Worm (Caenorhabditis elegans) whole organism, L4 larva: ENCODE data around the gene Y66A7A.7.
A peak's percentile ranks its signal among the peaks of the same experiment; 100 is the strongest.

Experiments used
- F10B5.3 ChIP-seq: sonication (generic microtip); optimal IDR thresholded peaks from 2 replicates; lab custom pipeline; 2016; ENCODE audit warnings: mild to moderate bottlenecking, missing genetic modification characterization, missing compliant biosample characterization
- R02D3.7 ChIP-seq: fragments of 150-350 bp; sonication (generic microtip); optimal IDR thresholded peaks from 3 replicates; lab custom pipeline; 2014; ENCODE audit warnings: missing biosample characterization, missing genetic modification characterization
- Y5F2A.4 ChIP-seq: fragments of 200-800 bp; sonication (Bioruptor generic); optimal IDR thresholded peaks from 2 replicates; lab custom pipeline; 2018; ENCODE audit warnings: mild to moderate bottlenecking, missing genetic modification characterization, missing compliant biosample characterization
- Y75B8A.6 ChIP-seq: fragments of 200-800 bp; sonication (Bioruptor generic); IDR thresholded peaks from 2 replicates; pipeline ENCODE4 v1.3.6; 2022; ENCODE audit warnings: missing genetic modification reagents, missing genetic modification characterization, missing compliant biosample characterization
- ZK337.2 ChIP-seq: fragments of 200-800 bp; sonication (Bioruptor generic); IDR thresholded peaks from 2 replicates; pipeline ENCODE4 v1.3.6; 2022; ENCODE audit warnings: missing genetic modification reagents, missing genetic modification characterization, missing compliant biosample characterization
- ama-1 ChIP-seq: fragments of 150-350 bp; optimal IDR thresholded peaks from 2 replicates; lab custom pipeline; 2014; ENCODE audit warnings: inconsistent platforms, mixed read lengths
- ceh-28 ChIP-seq: fragments of 150-350 bp; optimal IDR thresholded peaks from 2 replicates; lab custom pipeline; 2014; ENCODE audit warnings: missing biosample characterization, missing genetic modification reagents, missing genetic modification characterization
- ceh-44 ChIP-seq: fragments of 200-800 bp; sonication (Bioruptor generic); IDR thresholded peaks from 2 replicates; pipeline ENCODE4 v1.3.6; 2022; ENCODE audit warnings: missing genetic modification reagents, missing genetic modification characterization, missing compliant biosample characterization
- ctbp-1 ChIP-seq: fragments of 200-800 bp; sonication (Bioruptor generic); IDR thresholded peaks from 2 replicates; pipeline ENCODE4 v1.3.6; 2022; ENCODE audit warnings: missing genetic modification reagents, missing genetic modification characterization, missing compliant biosample characterization
- daf-8 ChIP-seq: fragments of 200-800 bp; sonication (Bioruptor generic); IDR thresholded peaks from 2 replicates; pipeline ENCODE4 v1.3.6; 2022; ENCODE audit warnings: missing genetic modification characterization, missing compliant biosample characterization
- dmd-6 ChIP-seq: fragments of 200-800 bp; sonication (Bioruptor generic); IDR thresholded peaks from 2 replicates; pipeline ENCODE4 v1.3.6; 2022; ENCODE audit warnings: missing genetic modification reagents, missing genetic modification characterization, missing compliant biosample characterization
- dmd-8 ChIP-seq: fragments of 200-800 bp; sonication (Bioruptor generic); IDR thresholded peaks from 2 replicates; pipeline ENCODE4 v1.3.6; 2022; ENCODE audit warnings: missing genetic modification characterization, missing compliant biosample characterization
- dmd-9 ChIP-seq: fragments of 200-800 bp; sonication (Bioruptor generic); IDR thresholded peaks from 2 replicates; pipeline ENCODE4 v1.3.6; 2022; ENCODE audit warnings: missing genetic modification reagents, missing genetic modification characterization, missing compliant biosample characterization
- dve-1 ChIP-seq: sonication (generic microtip); optimal IDR thresholded peaks from 2 replicates; lab custom pipeline; 2017; ENCODE audit warnings: antibody characterized with exemption, mild to moderate bottlenecking, missing genetic modification characterization, missing compliant biosample characterization; ENCODE audit not compliant: insufficient read depth
- egl-27 ChIP-seq: sonication (generic microtip); optimal IDR thresholded peaks from 3 replicates; lab custom pipeline; 2017; ENCODE audit warnings: missing biosample characterization, missing genetic modification reagents, missing genetic modification characterization
- egl-43 ChIP-seq: fragments of 200-800 bp; sonication (Bioruptor generic); IDR thresholded peaks from 2 replicates; pipeline ENCODE4 v1.3.6; 2022; ENCODE audit warnings: missing genetic modification reagents, missing genetic modification characterization, missing compliant biosample characterization
- fos-1 ChIP-seq: fragments of 150-350 bp; optimal IDR thresholded peaks from 2 replicates; lab custom pipeline; 2014; ENCODE audit warnings: missing biosample characterization, missing genetic modification characterization
- gei-8 ChIP-seq: fragments of 200-800 bp; sonication (Bioruptor generic); optimal IDR thresholded peaks from 2 replicates; lab custom pipeline; 2018; ENCODE audit warnings: mild to moderate bottlenecking, missing genetic modification characterization, missing compliant biosample characterization
- hlh-11 ChIP-seq: fragments of 200-800 bp; sonication (Bioruptor generic); optimal IDR thresholded peaks from 2 replicates; lab custom pipeline; 2018; ENCODE audit warnings: mild to moderate bottlenecking, missing genetic modification characterization, missing compliant biosample characterization
- lim-7 ChIP-seq: fragments of 200-800 bp; sonication (Bioruptor generic); IDR thresholded peaks from 2 replicates; pipeline ENCODE4 v1.3.6; 2022; ENCODE audit warnings: missing genetic modification characterization, missing compliant biosample characterization
- lin-13 ChIP-seq: fragments of 150-350 bp; optimal IDR thresholded peaks from 2 replicates; lab custom pipeline; 2014; ENCODE audit warnings: missing biosample characterization, missing genetic modification reagents, missing genetic modification characterization
- lin-15B ChIP-seq: fragments of 150-350 bp; sonication (generic microtip); optimal IDR thresholded peaks from 3 replicates; lab custom pipeline; 2014; ENCODE audit warnings: missing biosample characterization, missing genetic modification characterization
- lin-29 ChIP-seq: fragments of 200-800 bp; sonication (Bioruptor generic); IDR thresholded peaks from 2 replicates; pipeline ENCODE4 v1.3.6; 2022; ENCODE audit warnings: missing genetic modification reagents, missing genetic modification characterization, missing compliant biosample characterization
- lin-38 ChIP-seq: fragments of 200-800 bp; sonication (Bioruptor generic); IDR thresholded peaks from 2 replicates; pipeline ENCODE4 v1.3.6; 2022; ENCODE audit warnings: missing genetic modification reagents, missing genetic modification characterization, missing compliant biosample characterization
- lin-39 ChIP-seq: fragments of 150-350 bp; optimal IDR thresholded peaks from 2 replicates; lab custom pipeline; 2014; ENCODE audit warnings: missing biosample characterization, missing genetic modification reagents, missing genetic modification characterization
- lir-3 ChIP-seq: sonication (generic microtip); optimal IDR thresholded peaks from 2 replicates; lab custom pipeline; 2016; ENCODE audit warnings: mild to moderate bottlenecking, missing genetic modification characterization, missing compliant biosample characterization
- lsy-2 ChIP-seq, 2 experiments: fragments of 150-350 bp in 1 of 2; sonication (generic microtip) in 1 of 2; optimal IDR thresholded peaks; 2 replicates each; lab custom pipeline; 2014 to 2017; ENCODE audit warnings: missing biosample characterization in 2 of 2, missing genetic modification characterization in 2 of 2
- madf-5 ChIP-seq, 2 experiments: fragments of 200-800 bp; sonication (Bioruptor generic); IDR thresholded peaks; 2 replicates each; pipeline ENCODE4 v1.3.6; 2022; ENCODE audit warnings: missing compliant biosample characterization in 2 of 2, missing genetic modification characterization in 2 of 2
- mdl-1 ChIP-seq, 2 experiments: fragments of 150-350 bp in 1 of 2; sonication (generic microtip) in 1 of 2; optimal IDR thresholded peaks; 2 replicates each; lab custom pipeline; 2014 to 2017; ENCODE audit warnings: missing biosample characterization in 2 of 2, missing genetic modification characterization in 2 of 2
- mxl-3 ChIP-seq: fragments of 200-800 bp; sonication (Bioruptor generic); optimal IDR thresholded peaks from 2 replicates; lab custom pipeline; 2018; ENCODE audit warnings: mild to moderate bottlenecking, missing genetic modification characterization, missing compliant biosample characterization
- nhr-10 ChIP-seq: fragments of 150-350 bp; optimal IDR thresholded peaks from 2 replicates; lab custom pipeline; 2014; ENCODE audit warnings: missing biosample characterization, missing genetic modification characterization
- nhr-41 ChIP-seq: fragments of 200-800 bp; sonication (Bioruptor generic); IDR thresholded peaks from 2 replicates; pipeline ENCODE4 v1.3.6; 2022; ENCODE audit warnings: missing genetic modification reagents, missing genetic modification characterization, missing compliant biosample characterization
- nhr-42 ChIP-seq: fragments of 200-800 bp; sonication (Bioruptor generic); IDR thresholded peaks from 2 replicates; pipeline ENCODE4 v1.3.6; 2022; ENCODE audit warnings: missing genetic modification characterization, missing compliant biosample characterization
- nhr-76 ChIP-seq: fragments of 150-350 bp; optimal IDR thresholded peaks from 2 replicates; lab custom pipeline; 2014; ENCODE audit warnings: missing biosample characterization, missing genetic modification characterization
- snpc-1.2 ChIP-seq: fragments of 200-800 bp; sonication (Bioruptor generic); IDR thresholded peaks from 2 replicates; pipeline ENCODE4 v1.3.6; 2022; ENCODE audit warnings: missing genetic modification reagents, missing genetic modification characterization, missing compliant biosample characterization
- snpc-4 ChIP-seq: fragments of 150-350 bp; optimal IDR thresholded peaks from 2 replicates; lab custom pipeline; 2014; ENCODE audit warnings: missing biosample characterization, missing genetic modification characterization
- spr-1 ChIP-seq: sonication (generic microtip); optimal IDR thresholded peaks from 2 replicates; lab custom pipeline; 2016; ENCODE audit warnings: mild to moderate bottlenecking, missing genetic modification characterization, missing compliant biosample characterization
- tra-1 ChIP-seq: fragments of 200-800 bp; sonication (Bioruptor generic); IDR thresholded peaks from 2 replicates; pipeline ENCODE4 v1.3.6; 2022; ENCODE audit warnings: missing genetic modification reagents, missing genetic modification characterization, missing compliant biosample characterization
- vab-7 ChIP-seq: fragments of 200-800 bp; sonication (Bioruptor generic); IDR thresholded peaks from 2 replicates; pipeline ENCODE4 v1.3.6; 2022; ENCODE audit warnings: missing genetic modification reagents, missing genetic modification characterization, missing compliant biosample characterization
- zfp-2 ChIP-seq: sonication (generic microtip); optimal IDR thresholded peaks from 2 replicates; lab custom pipeline; 2016; ENCODE audit warnings: mild to moderate bottlenecking, missing genetic modification characterization, missing compliant biosample characterization
- zfp-3 ChIP-seq: fragments of 200-800 bp; sonication (Bioruptor generic); conservative IDR thresholded peaks from 2 replicates; pipeline ENCODE4 v1.3.6; 2022; ENCODE audit warnings: missing genetic modification reagents, missing genetic modification characterization, missing compliant biosample characterization
- zip-2 ChIP-seq: fragments of 150-350 bp; optimal IDR thresholded peaks from 2 replicates; lab custom pipeline; 2014; ENCODE audit warnings: missing biosample characterization, missing genetic modification characterization
- ztf-11 ChIP-seq: fragments of 150-350 bp; optimal IDR thresholded peaks from 2 replicates; lab custom pipeline; 2014; ENCODE audit warnings: missing biosample characterization, missing genetic modification characterization
- ztf-7 ChIP-seq: fragments of 150-350 bp; optimal IDR thresholded peaks from 2 replicates; lab custom pipeline; 2014; ENCODE audit warnings: missing biosample characterization, missing genetic modification characterization

Y66A7A.7 gene

DNA sequence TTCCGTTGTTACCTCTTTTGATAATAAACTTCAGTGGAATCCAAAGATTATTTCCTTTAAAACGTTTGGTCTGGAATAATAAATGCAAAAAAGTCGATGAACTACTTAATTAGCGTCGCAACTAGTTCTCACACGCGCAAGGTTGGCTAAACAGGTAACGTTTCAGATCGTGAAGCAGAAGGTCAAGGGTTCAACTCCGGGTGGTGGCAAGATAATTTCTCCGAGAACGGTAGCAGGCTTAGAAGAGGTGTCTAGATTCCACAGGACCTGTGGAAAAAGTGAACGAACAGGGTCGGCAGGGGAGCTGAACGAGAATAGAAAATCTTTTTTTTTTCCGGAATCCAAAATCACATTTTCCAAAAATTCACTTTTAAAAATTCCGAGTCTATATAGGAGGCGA, 20.3 kb downstream of the Y66A7A.7 start:
- 0 out of 2 replicates have a peak, but pooled peaks have one; percentile 32 for TF ChIP-seq ctbp-1
- 0 out of 2 replicates have a peak, but pooled peaks have one; percentile 9 for TF ChIP-seq tra-1 (GFP tag; lab: Robert Waterston, UW)
- TF ChIP-seq lim-7, result 0 out of 2 replicates have a peak, but pooled peaks have one; percentile 45
- 0 out of 2 replicates have a peak, but pooled peaks have one; percentile 24 for TF ChIP-seq snpc-1.2 (GFP tag; lab: Robert Waterston, UW)
- TF ChIP-seq lin-38 (GFP tag; lab: Robert Waterston, UW), result peak; percentile 62
- 0 out of 2 replicates have a peak, but pooled peaks have one; percentile 53 for TF ChIP-seq dmd-8 (GFP tag; lab: Robert Waterston, UW)
- peak; percentile 56; the same call in 1 of the 2 replicates for TF ChIP-seq egl-43 (GFP tag; lab: Robert Waterston, UW)
- TF ChIP-seq, all 104 proteins: peak for 7; not testable (repeated sequence) for 97

DNA sequence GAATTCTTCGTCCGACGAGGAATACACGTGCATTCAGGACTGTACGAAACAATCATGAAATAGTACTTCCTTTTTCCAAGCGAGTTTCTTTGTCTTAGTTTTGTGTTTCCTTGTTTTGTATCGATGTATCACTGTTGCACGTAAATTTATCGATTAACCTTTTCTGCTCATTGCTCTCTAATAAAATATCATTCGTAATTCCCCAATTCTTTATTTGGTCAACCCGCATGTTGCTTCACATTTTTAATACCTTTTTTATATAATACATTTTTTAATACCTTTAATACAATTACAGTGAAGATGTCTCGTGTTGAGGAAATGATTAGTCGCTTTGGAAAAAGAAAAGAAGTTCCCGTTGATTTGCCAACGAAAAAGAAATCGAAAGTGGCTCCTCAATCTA, 21.4 kb downstream of the Y66A7A.7 start, which contains the start of gene Y66D12A.1:
TSS of gene Y66D12A.1 (plus strand) at position 301 of the 400 bp plus-strand sequence.
- TF ChIP-seq ZK337.2, result no peak
- no peak for TF ChIP-seq nhr-10
- no peak for TF ChIP-seq dmd-9
- no peak for TF ChIP-seq dve-1 (tag; lab: Kevin White, UChicago)
- TF ChIP-seq nhr-76 (tag; lab: Kevin White, UChicago), result no peak
- TF ChIP-seq lir-3, result no peak
- no peak for TF ChIP-seq spr-1 (tag; lab: Kevin White, UChicago)
- TF ChIP-seq lin-39, result no peak
- no peak for TF ChIP-seq nhr-41 (GFP tag; lab: Robert Waterston, UW)
- no peak for TF ChIP-seq lin-29
- no peak for TF ChIP-seq vab-7 (GFP tag; lab: Robert Waterston, UW)
- no peak for TF ChIP-seq egl-27 (tag; lab: Kevin White, UChicago)
- TF ChIP-seq lsy-2 (tag; optimal IDR thresholded peaks at IDR 0.05; lab: Kevin White, UChicago), result no peak
- TF ChIP-seq fos-1 (tag; lab: Kevin White, UChicago), result no peak
- TF ChIP-seq ceh-28, result no peak
- TF ChIP-seq snpc-4 (tag; lab: Kevin White, UChicago), result no peak
- TF ChIP-seq madf-5 (GFP tag; IDR thresholded peaks at IDR 0.05; lab: Robert Waterston, UW), result no peak
- TF ChIP-seq zip-2 (tag; lab: Kevin White, UChicago), result no peak
- no peak for TF ChIP-seq ztf-11 (tag; lab: Kevin White, UChicago)

DNA sequence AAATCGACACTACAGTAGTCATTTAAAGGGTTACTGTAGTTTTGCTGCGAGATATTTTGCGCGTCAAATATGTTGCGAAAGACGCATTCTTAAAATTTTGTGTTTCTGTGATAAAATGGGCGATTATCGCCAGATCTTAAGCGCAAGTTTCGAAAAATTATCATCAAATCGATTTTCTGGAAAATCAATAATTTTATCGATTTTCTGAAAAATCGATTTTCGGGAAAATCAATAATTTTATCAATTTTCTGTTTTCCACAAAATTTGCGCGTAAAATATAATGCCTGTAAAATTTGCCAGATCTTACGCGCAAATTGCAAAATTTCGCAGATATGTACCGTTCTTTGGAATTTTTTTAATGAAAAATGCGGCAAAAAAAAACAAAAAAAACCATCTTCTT, 37.2 kb downstream of the Y66A7A.7 start:
- TF ChIP-seq ceh-28 (peak; percentile 84), R02D3.7 (tag; lab: Kevin White, UChicago) (no peak), hlh-11 (tag; lab: Kevin White, UChicago) (no peak)

DNA sequence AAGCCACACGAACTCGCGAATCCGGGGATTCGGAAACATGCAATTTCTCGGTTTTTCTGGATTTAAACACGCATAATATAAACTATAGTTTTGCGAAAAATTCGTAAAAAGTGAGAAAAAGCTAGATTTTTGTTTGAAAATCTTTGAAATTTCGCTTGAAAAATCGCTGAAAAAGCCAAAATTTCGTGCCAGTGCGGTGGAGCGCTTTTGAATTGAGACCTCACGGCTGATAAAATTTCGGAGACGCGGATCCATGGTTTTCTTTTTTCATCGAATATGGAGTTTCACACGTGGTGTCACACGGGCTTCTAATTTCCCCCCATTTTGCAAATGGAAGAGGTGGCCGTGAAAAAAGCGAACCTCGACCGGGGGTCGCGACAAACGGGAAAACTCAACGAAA, 39.0 kb downstream of the Y66A7A.7 start:
- TF ChIP-seq ama-1 (lab: Kevin White, UChicago) (no peak), lin-38 (GFP tag; lab: Robert Waterston, UW) (peak; percentile 80)

DNA sequence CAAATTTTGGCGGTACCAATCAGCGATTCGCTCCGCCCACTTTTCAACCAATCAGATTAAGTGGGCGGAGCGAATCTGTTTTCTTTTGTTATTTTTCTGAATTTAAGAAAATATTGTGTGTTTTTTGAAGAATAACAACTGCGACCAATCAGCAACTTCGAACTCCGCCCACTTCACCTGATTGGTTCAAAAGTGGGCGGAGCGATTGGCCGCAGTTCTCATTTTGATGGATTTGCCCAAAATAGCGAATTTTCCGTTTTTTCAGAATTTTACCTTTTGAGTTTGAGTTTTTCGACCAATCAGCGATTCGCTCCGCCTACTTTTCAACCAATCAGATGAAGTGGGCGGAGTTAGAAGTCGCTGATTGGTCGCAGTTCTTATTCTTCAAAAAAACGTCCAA, 39.9 kb downstream of the Y66A7A.7 start:
- TF ChIP-seq zfp-2 (tag; lab: Kevin White, UChicago) (no peak), zfp-3 (GFP tag; lab: Robert Waterston, UW) (no peak), ztf-7 (no peak), daf-8 (GFP tag; lab: Robert Waterston, UW) (no peak)

DNA sequence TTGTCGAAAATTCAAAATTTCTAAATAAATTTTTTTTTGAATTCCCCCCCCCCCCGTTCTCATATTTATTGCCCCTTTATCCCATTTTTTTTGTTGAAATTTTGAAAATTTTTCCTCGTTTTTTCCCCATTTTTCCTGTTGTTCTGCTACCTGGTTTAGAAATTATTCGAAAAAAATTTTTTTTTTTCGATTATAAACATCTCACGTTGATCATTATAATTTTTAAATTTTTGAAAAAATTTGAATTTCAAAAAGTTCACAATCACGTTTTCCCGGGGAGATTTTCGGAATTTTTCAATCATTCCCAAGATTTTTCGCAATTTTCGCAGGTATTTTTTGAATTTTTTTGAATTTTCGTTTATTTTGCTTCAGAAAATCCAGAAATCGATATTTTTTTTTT, 40.3 kb downstream of the Y66A7A.7 start, which contains the start of gene Y66D12A.3:
TSS of gene Y66D12A.3 (plus strand) at position 301 of the 400 bp plus-strand sequence.
- TF ChIP-seq ceh-28 (no peak), mdl-1 (tag; optimal IDR thresholded peaks at IDR 0.05; lab: Kevin White, UChicago) (no peak), dmd-6 (GFP tag; lab: Robert Waterston, UW) (no peak), lin-15B (tag; lab: Kevin White, UChicago) (no peak), gei-8 (GFP tag; lab: Kevin White, UChicago) (no peak), F10B5.3 (tag; lab: Kevin White, UChicago) (no peak), R02D3.7 (tag; lab: Kevin White, UChicago) (no peak), lin-13 (GFP tag; lab: Kevin White, UChicago) (no peak), Y75B8A.6 (no peak), mxl-3 (GFP tag; lab: Kevin White, UChicago) (no peak), nhr-42 (GFP tag; lab: Robert Waterston, UW) (no peak), zfp-3 (GFP tag; lab: Robert Waterston, UW) (no peak), ceh-44 (GFP tag; lab: Robert Waterston, UW) (no peak), zfp-2 (tag; lab: Kevin White, UChicago) (no peak), Y5F2A.4 (GFP tag; lab: Kevin White, UChicago) (no peak)
- TF ChIP-seq, all 104 proteins: peak for 0
